Fruit fly (Drosophila melanogaster) whole organism, embryonic: ENCODE results near the gene cysu.

Experiments
- CG10543 ChIP-seq: fragments of 200-800 bp; sonication (Bioruptor generic); optimal IDR thresholded peaks from 3 replicates; lab custom pipeline; 2017; ENCODE audit warnings: missing biosample characterization, mild to moderate bottlenecking, missing genetic modification characterization, moderate library complexity
- CG10565 ChIP-seq: fragments of 200-800 bp; sonication (Bioruptor generic); optimal IDR thresholded peaks from 3 replicates; lab custom pipeline; 2016; ENCODE audit warnings: missing biosample characterization, mild to moderate bottlenecking, missing genetic modification characterization
- CG10979 ChIP-seq: fragments of 200-800 bp; sonication (Bioruptor generic); optimal IDR thresholded peaks from 2 replicates; lab custom pipeline; 2018; ENCODE audit warnings: missing biosample characterization, mild to moderate bottlenecking, missing genetic modification characterization, moderate library complexity
- CG11560 ChIP-seq: fragments of 200-800 bp; sonication (Bioruptor generic); IDR thresholded peaks from 3 replicates; pipeline ENCODE4 v1.3.6; 2022; ENCODE audit warnings: missing biosample characterization, missing genetic modification characterization
- CG12391 ChIP-seq: fragments of 200-800 bp; sonication (Bioruptor generic); optimal IDR thresholded peaks from 3 replicates; lab custom pipeline; 2018; ENCODE audit warnings: missing biosample characterization, mild to moderate bottlenecking, missing genetic modification characterization, moderate library complexity
- CG13123 ChIP-seq: fragments of 200-800 bp; sonication (Bioruptor generic); optimal IDR thresholded peaks from 2 replicates; lab custom pipeline; 2016; ENCODE audit warnings: missing biosample characterization, missing genetic modification characterization
- CG13775 ChIP-seq: fragments of 200-800 bp; sonication (Bioruptor generic); optimal IDR thresholded peaks from 3 replicates; lab custom pipeline; 2017; ENCODE audit warnings: missing biosample characterization, mild to moderate bottlenecking, missing genetic modification characterization
- CG15479 ChIP-seq: fragments of 200-800 bp; sonication (Bioruptor generic); optimal IDR thresholded peaks from 3 replicates; lab custom pipeline; 2019; ENCODE audit warnings: missing biosample characterization, mild to moderate bottlenecking, missing genetic modification characterization, moderate library complexity
- CG18011 ChIP-seq: fragments of 200-800 bp; sonication (Bioruptor generic); optimal IDR thresholded peaks from 2 replicates; lab custom pipeline; 2017; ENCODE audit warnings: missing biosample characterization, missing genetic modification characterization, mild to moderate bottlenecking, moderate library complexity, missing genotype
- CG18262 ChIP-seq: fragments of 200-800 bp; optimal IDR thresholded peaks from 3 replicates; lab custom pipeline; 2019; ENCODE audit warnings: missing biosample characterization, mild to moderate bottlenecking, missing genetic modification characterization, moderate library complexity
- CG2116 ChIP-seq: fragments of 200-800 bp; sonication (Bioruptor generic); optimal IDR thresholded peaks from 3 replicates; lab custom pipeline; 2018; ENCODE audit warnings: missing biosample characterization, mild to moderate bottlenecking, missing genetic modification characterization
- CG2120 ChIP-seq: fragments of 200-800 bp; sonication (Bioruptor generic); optimal IDR thresholded peaks from 3 replicates; lab custom pipeline; 2016; ENCODE audit warnings: missing biosample characterization, missing genetic modification characterization
- CG2678 ChIP-seq: fragments of 200-800 bp; sonication (Bioruptor generic); optimal IDR thresholded peaks from 3 replicates; lab custom pipeline; 2019; ENCODE audit warnings: missing biosample characterization, mild to moderate bottlenecking, missing genetic modification characterization, moderate library complexity
- CG2712 ChIP-seq: fragments of 200-800 bp; optimal IDR thresholded peaks from 3 replicates; lab custom pipeline; 2019; ENCODE audit warnings: missing biosample characterization, mild to moderate bottlenecking, missing genetic modification characterization, moderate library complexity
- CG2889 ChIP-seq: fragments of 200-800 bp; sonication (Bioruptor generic); IDR thresholded peaks from 3 replicates; pipeline ENCODE4 v1.3.6; 2022; ENCODE audit warnings: missing biosample characterization, missing genetic modification characterization
- CG30403 ChIP-seq: fragments of 200-800 bp; sonication (Bioruptor generic); optimal IDR thresholded peaks from 3 replicates; lab custom pipeline; 2016; ENCODE audit warnings: missing biosample characterization, missing genetic modification characterization
- CG4820 ChIP-seq: fragments of 200-800 bp; sonication (Bioruptor generic); optimal IDR thresholded peaks from 3 replicates; lab custom pipeline; 2016; ENCODE audit warnings: missing biosample characterization, missing genetic modification characterization
- CG6654 ChIP-seq: fragments of 200-800 bp; sonication (Bioruptor generic); optimal IDR thresholded peaks from 2 replicates; lab custom pipeline; 2017; ENCODE audit warnings: missing biosample characterization, mild to moderate bottlenecking, missing genetic modification characterization
- CG7839 ChIP-seq: fragments of 200-800 bp; sonication (Bioruptor generic); optimal IDR thresholded peaks from 3 replicates; lab custom pipeline; 2018; ENCODE audit warnings: missing biosample characterization, mild to moderate bottlenecking, missing genetic modification characterization, moderate library complexity
- CG8089 ChIP-seq: fragments of 200-800 bp; sonication (Bioruptor generic); optimal IDR thresholded peaks from 3 replicates; lab custom pipeline; 2016; ENCODE audit warnings: missing biosample characterization, missing genetic modification characterization
- CG9932 ChIP-seq: fragments of 200-800 bp; sonication (Bioruptor generic); IDR thresholded peaks from 2 replicates; pipeline ENCODE4 v1.3.6; 2022; ENCODE audit warnings: missing biosample characterization, missing genetic modification characterization
- CTCF ChIP-seq: fragments of 200-800 bp; sonication (Bioruptor generic); optimal IDR thresholded peaks from 2 replicates; lab custom pipeline; 2017; ENCODE audit warnings: missing biosample characterization, mild to moderate bottlenecking, missing genetic modification characterization, moderate library complexity
- CoRest ChIP-seq: fragments of 200-800 bp; sonication (Bioruptor generic); optimal IDR thresholded peaks from 3 replicates; lab custom pipeline; 2018; ENCODE audit warnings: missing biosample characterization, mild to moderate bottlenecking, missing genetic modification characterization, moderate library complexity
- D ChIP-seq, 2 experiments: fragments of 200-800 bp in 1 of 2; fragments of >200 bp in 1 of 2; sonication (Bioruptor generic) in 1 of 2; optimal IDR thresholded peaks; 2 replicates in 1 of 2; 3 replicates in 1 of 2; lab custom pipeline; 2017; ENCODE audit warnings: mild to moderate bottlenecking in 1 of 2, missing biosample characterization in 1 of 2, missing genetic modification characterization in 1 of 2, missing genetic modification reagents in 1 of 2
- Dad ChIP-seq: fragments of 200-800 bp; sonication (Bioruptor generic); optimal IDR thresholded peaks from 3 replicates; lab custom pipeline; 2016; ENCODE audit warnings: missing biosample characterization, missing genetic modification characterization
- Elba2 ChIP-seq: fragments of 200-800 bp; sonication (Bioruptor generic); optimal IDR thresholded peaks from 3 replicates; lab custom pipeline; 2016; ENCODE audit warnings: missing biosample characterization, missing genetic modification characterization
- Hand ChIP-seq: fragments of 200-800 bp; sonication (Bioruptor generic); optimal IDR thresholded peaks from 2 replicates; lab custom pipeline; 2017; ENCODE audit warnings: mild to moderate bottlenecking, missing biosample characterization, missing genetic modification reagents, missing genetic modification characterization
- Hsf ChIP-seq: fragments of 200-800 bp; sonication (Bioruptor generic); optimal IDR thresholded peaks from 3 replicates; lab custom pipeline; 2016; ENCODE audit warnings: missing biosample characterization, missing genetic modification characterization
- NFAT ChIP-seq: fragments of 200-800 bp; sonication (Bioruptor generic); IDR thresholded peaks from 2 replicates; pipeline ENCODE4 v1.3.6; 2022; ENCODE audit warnings: missing biosample characterization, missing genetic modification characterization
- Ravus ChIP-seq: fragments of 200-800 bp; sonication (Bioruptor generic); IDR thresholded peaks from 2 replicates; pipeline ENCODE4 v1.3.6; 2022; ENCODE audit warnings: missing biosample characterization, missing genetic modification characterization
- Side ChIP-seq: fragments of 200-800 bp; sonication (Bioruptor generic); optimal IDR thresholded peaks from 2 replicates; lab custom pipeline; 2016; ENCODE audit warnings: missing biosample characterization, missing genetic modification characterization
- Spps ChIP-seq: fragments of 200-800 bp; sonication (Bioruptor generic); optimal IDR thresholded peaks from 2 replicates; lab custom pipeline; 2018; ENCODE audit warnings: missing biosample characterization, mild to moderate bottlenecking, missing genetic modification characterization
- bsh ChIP-seq, 2 experiments: fragments of 200-800 bp; sonication (Bioruptor generic); optimal IDR thresholded peaks; 2 replicates each; lab custom pipeline; 2017 to 2018; ENCODE audit warnings: mild to moderate bottlenecking in 2 of 2, missing biosample characterization in 2 of 2, missing genetic modification characterization in 2 of 2, moderate library complexity in 1 of 2
- caup ChIP-seq: fragments of 200-800 bp; sonication (Bioruptor generic); optimal IDR thresholded peaks from 3 replicates; lab custom pipeline; 2017; ENCODE audit warnings: missing biosample characterization, mild to moderate bottlenecking, missing genetic modification characterization, moderate library complexity; ENCODE audit not compliant: severe bottlenecking
- crp ChIP-seq, 2 experiments: fragments of 200-800 bp; sonication (Bioruptor generic); optimal IDR thresholded peaks; 2 replicates in 1 of 2; 3 replicates in 1 of 2; lab custom pipeline; 2017; ENCODE audit warnings: missing biosample characterization in 2 of 2, missing genetic modification characterization in 2 of 2, mild to moderate bottlenecking in 1 of 2, moderate library complexity in 1 of 2
- fd64A ChIP-seq: fragments of 200-800 bp; sonication (Bioruptor generic); optimal IDR thresholded peaks from 3 replicates; lab custom pipeline; 2018; ENCODE audit warnings: missing biosample characterization, mild to moderate bottlenecking, missing genetic modification characterization
- ind ChIP-seq: fragments of 200-800 bp; sonication (Bioruptor generic); optimal IDR thresholded peaks from 3 replicates; lab custom pipeline; 2016; ENCODE audit warnings: missing biosample characterization, missing genetic modification characterization
- kni ChIP-seq: fragments of 200-800 bp; sonication (Bioruptor generic); optimal IDR thresholded peaks from 3 replicates; lab custom pipeline; 2017; ENCODE audit warnings: mild to moderate bottlenecking, missing biosample characterization, missing genetic modification reagents, missing genetic modification characterization
- lola ChIP-seq, 3 experiments: fragments of >200 bp in 2 of 3; fragments of 200-800 bp in 1 of 3; sonication (Bioruptor generic) in 1 of 3; optimal IDR thresholded peaks; 2 replicates each; lab custom pipeline; 2017 to 2019; ENCODE audit warnings: missing biosample characterization in 3 of 3, missing genetic modification characterization in 3 of 3, mild to moderate bottlenecking in 1 of 3, moderate library complexity in 1 of 3
- oc ChIP-seq: fragments of 200-800 bp; sonication (Bioruptor generic); optimal IDR thresholded peaks from 2 replicates; lab custom pipeline; 2018; ENCODE audit warnings: missing biosample characterization, mild to moderate bottlenecking, missing genetic modification characterization, moderate library complexity
- pan ChIP-seq, 4 experiments: fragments of >200 bp in 3 of 4; fragments of 200-800 bp in 1 of 4; sonication (Bioruptor generic) in 1 of 4; optimal IDR thresholded peaks in 3 of 4; IDR thresholded peaks in 1 of 4; 2 replicates each; pipeline versions ENCODE4 v1.3.6 to Lab custom; 2017 to 2022; ENCODE audit warnings: missing biosample characterization in 2 of 4, missing genetic modification characterization in 2 of 4, mixed read lengths in 1 of 4
- slp2 ChIP-seq: fragments of 200-800 bp; sonication (Bioruptor generic); optimal IDR thresholded peaks from 2 replicates; lab custom pipeline; 2016; ENCODE audit warnings: missing biosample characterization, missing genetic modification characterization
- tio ChIP-seq: fragments of 200-800 bp; sonication (Bioruptor generic); optimal IDR thresholded peaks from 2 replicates; lab custom pipeline; 2017; ENCODE audit warnings: missing biosample characterization, missing genetic modification characterization, inconsistent platforms
- tll ChIP-seq, 2 experiments: fragments of 200-800 bp in 1 of 2; fragments of >200 bp in 1 of 2; sonication (Bioruptor generic) in 1 of 2; optimal IDR thresholded peaks; 2 replicates each; lab custom pipeline; 2017 to 2019; ENCODE audit warnings: missing biosample characterization in 2 of 2, missing genetic modification characterization in 2 of 2, mild to moderate bottlenecking in 1 of 2, moderate library complexity in 1 of 2
- twi ChIP-seq: fragments of 200-800 bp; optimal IDR thresholded peaks from 2 replicates; lab custom pipeline; 2019; ENCODE audit warnings: missing biosample characterization, mild to moderate bottlenecking, missing genetic modification characterization, moderate library complexity
- zen2 ChIP-seq: fragments of 200-800 bp; sonication (Bioruptor generic); IDR thresholded peaks from 3 replicates; pipeline ENCODE4 v1.3.6; 2022; ENCODE audit warnings: missing biosample characterization, missing genetic modification characterization; ENCODE audit not compliant: partially characterized antibody

The cysu gene

DNA sequence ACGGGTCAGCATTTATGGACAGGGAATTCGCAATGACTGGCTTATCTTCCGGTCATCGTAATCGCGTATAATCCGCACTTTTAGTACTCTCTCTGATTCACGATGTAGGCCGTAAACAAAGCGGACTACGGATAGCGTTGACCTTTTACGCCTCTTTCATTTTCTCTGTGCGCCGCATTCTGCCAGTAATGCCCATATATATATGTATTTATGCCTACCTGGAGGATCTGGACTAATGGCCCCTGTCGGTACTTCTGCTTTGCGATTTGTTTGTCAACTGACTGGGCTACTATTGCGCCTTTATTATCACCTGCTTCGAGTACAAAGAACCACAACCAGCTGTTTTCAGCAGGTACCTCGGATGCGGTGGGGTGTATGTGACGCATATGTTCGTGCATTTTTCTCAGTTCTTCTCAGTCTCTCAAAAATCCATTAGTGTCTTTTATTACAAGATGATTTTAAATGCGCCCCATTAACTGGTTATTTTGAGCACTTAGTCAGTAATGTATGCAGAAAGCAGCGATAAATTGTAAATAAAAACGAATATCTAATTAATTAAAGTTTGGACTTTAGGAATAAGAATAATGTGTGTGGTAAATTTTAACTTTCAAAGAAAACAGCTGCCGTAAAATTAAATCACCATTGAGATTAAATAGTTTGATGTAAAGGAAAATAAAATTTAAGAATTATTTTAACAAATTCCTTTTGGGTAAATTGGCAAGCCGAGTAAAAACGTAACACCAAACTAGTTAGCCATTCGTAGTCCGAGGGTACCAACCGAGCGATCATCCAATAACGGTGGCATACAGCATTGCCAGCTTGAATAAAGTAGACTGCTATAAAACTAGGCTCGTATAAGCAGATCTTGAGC, 31.0 kb upstream of the cysu start, which contains the start of gene CREG (continued):
- TF ChIP-seq Ravus (no peak), Side (no peak), tio (GFP tag; lab: Kevin White, UChicago) (no peak), CG9932 (0 out of 2 replicates have a peak, but pooled peaks have one; percentile 11), fd64A (GFP tag; lab: Kevin White, UChicago) (no peak), CG2120 (GFP tag; lab: Kevin White, UChicago) (peak; percentile 34), slp2 (GFP tag; lab: Kevin White, UChicago) (no peak), CG7839 (tag; lab: Kevin White, UChicago) (peak; percentile 28), CG12391 (peak; percentile 46), kni (GFP tag; lab: Kevin White, UChicago) (peak; percentile 6), CG11560 (tag; lab: Robert Waterston, UW) (no peak), crp (GFP tag; optimal IDR thresholded peaks at IDR 0.05; lab: Kevin White, UChicago) (peak in 1 of 2 experiments; percentile 70), CG2116 (GFP tag; lab: Kevin White, UChicago) (peak; percentile 11), tll (GFP tag; optimal IDR thresholded peaks at IDR 0.05; lab: Kevin White, UChicago) (peak in 1 of 2 experiments; percentile 91), Hand (GFP tag; lab: Kevin White, UChicago) (no peak), CG2712 (peak; percentile 11), bsh (GFP tag; optimal IDR thresholded peaks at IDR 0.05; lab: Kevin White, UChicago) (no peak), CG8089 (no peak), CG18011 (GFP tag; lab: Kevin White, UChicago) (peak; percentile 92), NFAT (GFP tag; lab: Robert Waterston, UW) (no peak), CTCF (GFP tag; lab: Kevin White, UChicago) (no peak), Elba2 (GFP tag; lab: Kevin White, UChicago) (peak; percentile 58), CG15479 (peak; percentile 95), CG6654 (GFP tag; lab: Kevin White, UChicago) (no peak), caup (GFP tag; lab: Kevin White, UChicago) (no peak), CG2889 (GFP tag; lab: Robert Waterston, UW) (no peak), ind (GFP tag; lab: Kevin White, UChicago) (peak; percentile 6), CG4820 (GFP tag; lab: Kevin White, UChicago) (peak; percentile 8), D (optimal IDR thresholded peaks at IDR 0.05; lab: Kevin White, UChicago) (no peak), D (GFP tag; optimal IDR thresholded peaks at IDR 0.05; lab: Kevin White, UChicago) (no peak), pan (optimal IDR thresholded peaks at IDR 0.05; lab: Kevin White, UChicago) (peak in 1 of 2 experiments; percentile 64), pan (GFP tag; optimal IDR thresholded peaks at IDR 0.05 in 1 of 2, IDR thresholded peaks at IDR 0.05 in 1 of 2) (peak in 1 of 2 experiments; percentile 77), CG18262 (peak; percentile 47), CoRest (peak; percentile 45), oc (tag; lab: Kevin White, UChicago) (no peak), twi (tag; lab: Kevin White, UChicago) (peak; percentile 52), CG13775 (peak; percentile 58), Dad (no peak), CG2678 (peak; percentile 54), Spps (tag; lab: Kevin White, UChicago) (no peak), CG30403 (GFP tag; lab: Kevin White, UChicago) (peak; percentile 49), CG10565 (no peak), lola (GFP tag; optimal IDR thresholded peaks at IDR 0.05; lab: Kevin White, UChicago) (peak in 1 of 3 experiments; percentile 57), CG13123 (GFP tag; lab: Kevin White, UChicago) (no peak), CG10979 (tag; lab: Kevin White, UChicago) (peak; percentile 24), zen2 (GFP tag; lab: Robert Waterston, UW) (no peak), Hsf (GFP tag; lab: Kevin White, UChicago) (peak; percentile 29), CG10543 (GFP tag; lab: Kevin White, UChicago) (peak; percentile 17)
